Fruit fly (Drosophila melanogaster): ENCODE data around the gene Hacd1.
A peak's percentile ranks its signal among the peaks of the same experiment; 100 is the strongest.

Gene Hacd1

DNA sequence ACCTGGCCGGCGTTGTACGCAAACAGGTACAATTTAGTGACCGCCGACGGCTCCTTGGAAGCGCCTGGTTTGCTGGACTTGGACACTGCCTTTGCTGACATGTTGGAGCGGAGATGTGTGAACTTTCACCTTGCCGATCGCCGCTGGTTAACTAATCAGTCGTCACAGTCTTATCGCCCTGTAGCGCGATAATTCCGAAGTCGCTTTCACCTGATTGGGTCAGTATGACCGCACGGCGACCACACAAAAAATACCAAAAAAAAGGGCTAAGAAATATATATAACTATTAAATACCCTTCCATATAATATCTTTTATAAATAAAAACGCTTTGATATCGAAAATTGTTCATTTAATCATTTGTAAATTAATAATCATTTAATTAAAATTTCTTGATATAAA is at the start of gene Hacd1:
Hacd1 (minus strand) TSS at position 216 of the 400 bp plus-strand sequence.
- no peak for TF ChIP-seq CG6808 (GFP tag; optimal IDR thresholded peaks at IDR 0.05)
- peak; percentile 92 for TF ChIP-seq svp (GFP tag)

DNA sequence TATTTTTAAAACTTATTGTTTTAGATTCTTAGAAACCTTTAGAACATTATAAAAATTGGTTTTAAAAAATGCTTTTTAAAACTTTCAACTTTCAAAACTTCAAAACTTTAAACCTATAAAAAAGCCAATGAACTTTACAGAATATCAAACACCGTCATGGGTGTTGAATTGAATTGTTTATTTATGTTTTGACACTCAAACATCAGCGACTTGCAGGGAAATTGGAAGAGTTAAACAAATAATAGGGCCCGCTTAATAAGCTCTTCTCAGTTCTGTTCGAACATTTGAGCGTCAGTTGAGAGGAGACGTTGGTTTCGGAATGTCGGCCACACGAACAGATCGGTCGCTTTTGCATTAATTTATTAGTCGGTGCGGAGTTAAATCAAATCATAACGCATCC is 47.1 kb upstream of the Hacd1 start, which contains the start of gene PLCXD:
PLCXD (plus strand) TSS at position 286 of the 400 bp plus-strand sequence.
- TF ChIP-seq Blimp-1 (GFP tag; optimal IDR thresholded peaks at IDR 0.05): no peak
- TF ChIP-seq fkh (GFP tag; optimal IDR thresholded peaks at IDR 0.05): peak; percentile 32
- TF ChIP-seq topi (GFP tag; optimal IDR thresholded peaks at IDR 0.05): no peak
- no peak for TF ChIP-seq Eip75B (GFP tag; optimal IDR thresholded peaks at IDR 0.05)
- no peak for TF ChIP-seq CG10669 (GFP tag; optimal IDR thresholded peaks at IDR 0.05)
- no peak for TF ChIP-seq CG1621 (tag; optimal IDR thresholded peaks at IDR 0.05)

DNA sequence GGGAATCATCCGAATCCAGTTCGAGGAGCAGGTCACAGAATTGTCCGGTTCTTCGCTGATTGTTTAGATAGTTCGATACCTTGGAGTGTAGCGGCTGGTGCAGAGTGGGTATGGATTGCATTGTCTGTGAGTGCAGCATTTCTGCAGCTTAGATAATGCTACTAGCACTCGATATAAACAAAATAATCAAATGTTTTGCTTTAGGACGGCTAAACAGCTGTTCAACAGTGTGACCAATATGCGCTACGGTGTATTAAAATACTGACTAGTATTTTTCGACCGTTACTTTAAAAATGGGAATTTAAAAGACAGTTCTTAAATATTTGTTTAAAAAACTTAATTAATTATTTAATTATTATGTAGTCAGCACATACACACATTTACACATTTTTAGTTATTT is 46.7 kb upstream of the Hacd1 start, which contains the start of gene Plzf:
Plzf (minus strand) TSS at position 196 of the 400 bp plus-strand sequence.
- TF ChIP-seq fkh (GFP tag; optimal IDR thresholded peaks at IDR 0.05) (no peak), CG8319 (GFP tag; optimal IDR thresholded peaks at IDR 0.05) (no peak), CG9139 (GFP tag; optimal IDR thresholded peaks at IDR 0.05) (no peak), achi (GFP tag; optimal IDR thresholded peaks at IDR 0.05) (no peak), Blimp-1 (GFP tag; optimal IDR thresholded peaks at IDR 0.05) (no peak), esn (GFP tag; optimal IDR thresholded peaks at IDR 0.05) (no peak), CG3919 (GFP tag; optimal IDR thresholded peaks at IDR 0.05) (no peak)

DNA sequence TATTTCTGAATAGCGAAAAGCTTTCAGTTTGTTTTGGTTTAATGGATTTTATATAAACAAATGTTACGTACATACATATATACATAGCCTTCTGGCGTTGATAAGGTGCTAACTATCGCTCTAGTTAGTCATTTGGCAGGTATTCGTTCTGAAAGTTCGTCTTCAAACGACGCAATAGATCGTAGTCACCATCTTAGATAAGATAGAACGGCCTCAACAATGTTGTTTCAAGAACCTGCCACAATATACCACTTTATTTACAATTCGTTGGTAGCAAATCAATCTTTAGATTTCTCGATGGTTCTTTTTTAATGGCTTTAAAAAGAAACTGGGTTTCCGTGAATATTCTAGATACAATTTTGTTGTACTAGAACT is 44.8 kb upstream of the Hacd1 start:
- no peak for TF ChIP-seq CG11294 (GFP tag; IDR thresholded peaks at IDR 0.05)
- peak; percentile 30 for TF ChIP-seq Hr4 (GFP tag; optimal IDR thresholded peaks at IDR 0.05)

DNA sequence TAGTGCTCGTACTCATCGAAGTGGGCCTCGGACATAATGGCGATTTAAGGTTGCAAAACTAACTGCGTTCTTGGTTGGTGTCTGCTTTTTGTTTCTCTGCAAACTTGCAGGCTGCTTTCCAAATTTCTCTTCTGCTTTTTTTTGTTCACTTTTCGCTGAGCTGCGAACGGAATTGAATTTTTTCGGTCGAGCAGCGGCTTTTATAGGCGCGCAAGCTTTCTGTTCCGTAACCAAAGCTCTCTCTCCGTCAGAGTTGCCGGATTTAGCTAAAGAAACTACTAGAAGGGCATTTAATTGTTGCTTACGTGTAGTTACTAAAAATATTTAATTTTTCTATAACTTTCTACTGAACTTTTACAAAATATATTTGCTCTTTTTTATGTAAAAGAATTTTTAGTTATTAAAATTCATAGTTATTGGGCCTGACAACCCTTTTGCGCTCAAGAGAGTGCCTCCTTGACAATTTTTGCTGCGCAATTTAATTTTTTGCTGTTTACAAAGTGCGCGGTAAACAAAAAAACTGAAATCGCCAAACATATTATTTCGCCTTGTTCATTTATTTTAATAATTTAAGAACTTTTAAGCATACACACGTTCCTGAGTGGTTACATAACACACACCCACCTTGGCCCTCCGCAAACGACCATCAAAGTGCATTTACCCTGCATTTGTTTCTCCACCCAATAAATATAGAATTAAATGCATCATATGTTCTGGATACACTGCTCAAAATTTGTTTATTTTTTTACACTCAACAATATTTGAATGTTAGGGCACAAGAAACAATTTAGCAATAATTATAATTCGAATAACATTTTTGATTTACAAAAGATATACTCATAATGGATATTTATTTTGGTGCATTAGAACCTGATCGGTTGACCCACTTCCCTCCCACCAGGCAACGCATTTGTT is 44.1 kb upstream of the Hacd1 start, which contains the start of gene CG6770:
CG6770 (minus strand) TSS at position 178 of the 915 bp plus-strand sequence.
- TF ChIP-seq salr (GFP tag; optimal IDR thresholded peaks at IDR 0.05): peak; percentile 28 to 76
- TF ChIP-seq svp (GFP tag): peak; percentile 94
- peak; percentile 78 for TF ChIP-seq fd59A (GFP tag; optimal IDR thresholded peaks at IDR 0.05)
- TF ChIP-seq CG9139 (GFP tag; optimal IDR thresholded peaks at IDR 0.05): peak; percentile 72
- TF ChIP-seq CG8119 (GFP tag; IDR thresholded peaks at IDR 0.05): peak; percentile 89
- TF ChIP-seq OdsH (GFP tag; optimal IDR thresholded peaks at IDR 0.05): peak; percentile 87
- peak; percentile 74 for TF ChIP-seq CG10631 (GFP tag; optimal IDR thresholded peaks at IDR 0.05)
- TF ChIP-seq Eip93F (GFP tag; optimal IDR thresholded peaks at IDR 0.05): peak; percentile 94
- peak; percentile 85 for TF ChIP-seq Hr4 (GFP tag; optimal IDR thresholded peaks at IDR 0.05)
- TF ChIP-seq CG6854 (GFP tag; optimal IDR thresholded peaks at IDR 0.05): peak; percentile 31
- TF ChIP-seq CG1621 (tag; optimal IDR thresholded peaks at IDR 0.05): peak; percentile 64
- TF ChIP-seq fd85E (GFP tag; optimal IDR thresholded peaks at IDR 0.05): peak; percentile 63
- peak; percentile 83 for TF ChIP-seq CG32006 (GFP tag; optimal IDR thresholded peaks at IDR 0.05)
- TF ChIP-seq CG3919 (GFP tag; optimal IDR thresholded peaks at IDR 0.05): peak; percentile 87
- TF ChIP-seq Met (GFP tag; optimal IDR thresholded peaks at IDR 0.05): peak; percentile 91
- TF ChIP-seq topi (GFP tag; optimal IDR thresholded peaks at IDR 0.05): peak; percentile 87
- TF ChIP-seq CG3032 (tag; optimal IDR thresholded peaks at IDR 0.05): peak; percentile 88
- peak; percentile 83 for TF ChIP-seq dsx (GFP tag; optimal IDR thresholded peaks at IDR 0.05; ENCODE audit: poor library complexity, severe bottlenecking)
- peak; percentile 85 for TF ChIP-seq CG16779 (tag; optimal IDR thresholded peaks at IDR 0.05)
- TF ChIP-seq eg (GFP tag; IDR thresholded peaks at IDR 0.05): peak; percentile 95
- TF ChIP-seq CG15336 (GFP tag; IDR thresholded peaks at IDR 0.05): peak; percentile 92
- TF ChIP-seq CG4318 (GFP tag; optimal IDR thresholded peaks at IDR 0.05): peak; percentile 38
- TF ChIP-seq vri (GFP tag; optimal IDR thresholded peaks at IDR 0.05): peak; percentile 87
- peak; percentile 89 for TF ChIP-seq acj6 (GFP tag; optimal IDR thresholded peaks at IDR 0.05)
- TF ChIP-seq net (GFP tag; optimal IDR thresholded peaks at IDR 0.05): peak; percentile 72
- peak; percentile 63 for TF ChIP-seq CG11902 (GFP tag; optimal IDR thresholded peaks at IDR 0.05)
- TF ChIP-seq Smox (GFP tag; optimal IDR thresholded peaks at IDR 0.05): peak; percentile 92
- peak; percentile 88 for TF ChIP-seq achi (GFP tag; optimal IDR thresholded peaks at IDR 0.05)
- TF ChIP-seq Sox15 (GFP tag; optimal IDR thresholded peaks at IDR 0.05): peak; percentile 61
- TF ChIP-seq CG10669 (GFP tag; optimal IDR thresholded peaks at IDR 0.05): peak; percentile 80
- peak; percentile 87 for TF ChIP-seq pdm3 (GFP tag; optimal IDR thresholded peaks at IDR 0.05)
- peak; percentile 82 for TF ChIP-seq CG31627 (GFP tag; optimal IDR thresholded peaks at IDR 0.05)
- TF ChIP-seq CG11294 (GFP tag; IDR thresholded peaks at IDR 0.05): peak; percentile 76
- TF ChIP-seq fkh (GFP tag; optimal IDR thresholded peaks at IDR 0.05): peak; percentile 74
- peak; percentile 54 for TF ChIP-seq CG8319 (GFP tag; optimal IDR thresholded peaks at IDR 0.05)

Measured in whole organism, prepupa.